Worm (Caenorhabditis elegans): ENCODE data around the gene npr-3.

The npr-3 gene

DNA sequence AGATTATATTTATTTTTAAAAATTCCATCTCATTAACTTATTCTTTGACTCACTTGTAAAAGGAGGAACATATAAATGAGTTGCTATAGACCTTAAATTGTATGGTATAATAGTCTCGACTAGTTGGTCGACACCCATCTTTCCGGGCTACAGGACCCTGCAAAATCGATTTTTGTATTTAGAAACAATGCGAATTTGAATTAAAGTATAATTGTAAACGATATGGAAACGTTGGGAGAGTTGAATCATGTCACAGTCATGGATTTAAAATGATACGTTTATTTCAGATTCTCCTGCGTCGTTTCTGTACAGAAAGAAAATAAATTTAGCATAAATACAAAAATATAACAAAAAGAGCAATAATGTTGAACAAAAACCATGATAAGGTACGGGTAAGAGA lies 19.3 kb downstream of the npr-3 start, which contains the start of gene catp-8:
Gene catp-8 (minus strand): TSS at position 157 of the 400 bp plus-strand sequence.
- peak; percentile 58 for TF ChIP-seq ama-1 (optimal IDR thresholded peaks at IDR 0.05)
- TF ChIP-seq nhr-47 (tag; optimal IDR thresholded peaks at IDR 0.05), result peak; percentile 15
- TF ChIP-seq lin-39 (tag; optimal IDR thresholded peaks at IDR 0.05), result no peak
- TF ChIP-seq nhr-71 (tag; optimal IDR thresholded peaks at IDR 0.05), result peak; percentile 42
- TF ChIP-seq zag-1 (tag; optimal IDR thresholded peaks at IDR 0.05), result no peak
- peak; percentile 10 for TF ChIP-seq swsn-7 (tag; optimal IDR thresholded peaks at IDR 0.05)
- TF ChIP-seq nhr-85 (tag), result peak; percentile 66
- no peak for TF ChIP-seq isw-1 (GFP tag; IDR thresholded peaks at IDR 0.05)
- TF ChIP-seq skn-1 (tag; optimal IDR thresholded peaks at IDR 0.05), result no peak
- peak in 1 of 3 experiments; percentile 8 for TF ChIP-seq dpl-1 (GFP tag; optimal IDR thresholded peaks at IDR 0.05)
- peak; percentile 38 for TF ChIP-seq aly-2 (tag; optimal IDR thresholded peaks at IDR 0.05)
- TF ChIP-seq efl-1 (optimal IDR thresholded peaks at IDR 0.05), result no peak
- TF ChIP-seq efl-1 (GFP tag; optimal IDR thresholded peaks at IDR 0.05 in 1 of 2), result peak; percentile 8 to 73
- peak; percentile 6 for TF ChIP-seq ztf-4 (tag; optimal IDR thresholded peaks at IDR 0.05)
- no peak for TF ChIP-seq jun-1 (tag; optimal IDR thresholded peaks at IDR 0.05)
- no peak for TF ChIP-seq lin-15B (tag; optimal IDR thresholded peaks at IDR 0.05)
- peak in 1 of 2 experiments; percentile 15 for TF ChIP-seq lsy-2 (tag; optimal IDR thresholded peaks at IDR 0.05)
- peak; percentile 42 for TF ChIP-seq mep-1 (tag; optimal IDR thresholded peaks at IDR 0.05)

DNA sequence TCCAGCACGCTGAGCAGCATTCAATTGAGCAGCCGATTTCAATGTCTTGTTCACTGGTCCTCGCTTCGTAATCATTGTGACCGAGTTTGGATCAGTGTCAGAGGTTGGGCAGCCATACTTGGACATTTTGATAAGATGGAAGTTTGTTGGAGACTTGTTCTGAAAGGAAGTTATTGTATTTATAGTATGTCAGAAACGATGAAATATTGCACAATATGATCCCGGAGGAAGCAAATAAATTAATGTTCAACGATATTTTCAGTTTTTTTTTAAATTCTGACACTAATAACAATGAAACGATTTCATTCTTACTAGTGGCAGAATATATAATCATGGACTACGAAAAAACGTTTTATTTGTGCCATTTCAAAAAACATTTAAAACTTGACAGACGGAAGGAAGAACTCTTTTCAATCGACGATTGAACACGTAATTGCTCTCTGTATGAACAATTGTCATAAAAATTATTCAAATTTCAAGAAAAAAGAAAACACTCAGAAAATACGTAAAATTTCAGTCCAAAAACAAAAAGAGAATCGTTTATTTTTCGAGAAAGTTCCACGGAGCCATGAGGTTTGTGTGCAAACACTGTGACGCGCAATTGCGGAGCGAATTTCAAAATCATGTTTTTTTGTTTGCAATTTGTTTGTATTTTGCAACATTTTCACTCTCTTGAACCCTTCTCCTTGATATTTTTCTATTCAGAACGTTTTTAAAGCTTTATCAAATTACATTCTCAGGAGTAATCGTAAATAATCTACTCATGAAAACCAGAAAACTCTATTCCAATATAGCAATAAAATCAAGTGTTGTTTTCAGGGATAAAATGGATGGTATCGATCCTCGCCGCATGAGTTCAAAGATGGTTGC lies 20.5 kb downstream of the npr-3 start, which contains the start of the genes mbf-1 and nse-4:
Gene mbf-1 (minus strand): TSS at position 343 of the 870 bp plus-strand sequence.
Gene nse-4 (plus strand): TSS at position 820 of the 870 bp plus-strand sequence.
- TF ChIP-seq mef-2 (tag; optimal IDR thresholded peaks at IDR 0.05), result no peak
- peak; percentile 55 for TF ChIP-seq blmp-1 (tag; optimal IDR thresholded peaks at IDR 0.05)
- TF ChIP-seq fkh-4 (tag; optimal IDR thresholded peaks at IDR 0.05; ENCODE audit: borderline replicate concordance), result no peak
- no peak for TF ChIP-seq ztf-4 (tag; optimal IDR thresholded peaks at IDR 0.05)
- TF ChIP-seq snu-23 (GFP tag; optimal IDR thresholded peaks at IDR 0.05), result peak; percentile 89
- TF ChIP-seq tbx-2 (tag; optimal IDR thresholded peaks at IDR 0.05), result peak; percentile 64
- TF ChIP-seq ceh-90 (tag; optimal IDR thresholded peaks at IDR 0.05), result peak; percentile 14
- peak; percentile 76 for TF ChIP-seq nhr-85 (tag)
- no peak for TF ChIP-seq unc-98 (GFP tag; IDR thresholded peaks at IDR 0.05)
- TF ChIP-seq zag-1 (tag; optimal IDR thresholded peaks at IDR 0.05), result no peak
- TF ChIP-seq fos-1 (tag; optimal IDR thresholded peaks at IDR 0.05), result no peak
- TF ChIP-seq C16A3.4 (tag; optimal IDR thresholded peaks at IDR 0.05), result peak; percentile 61
- peak; percentile 31 for TF ChIP-seq fkh-8 (tag; optimal IDR thresholded peaks at IDR 0.05)
- TF ChIP-seq pax-3 (tag; optimal IDR thresholded peaks at IDR 0.05), result no peak
- no peak for TF ChIP-seq sptf-1 (tag; optimal IDR thresholded peaks at IDR 0.05)
- no peak for TF ChIP-seq elt-3 (tag; optimal IDR thresholded peaks at IDR 0.05)
- peak; percentile 55 for TF ChIP-seq nhr-19 (GFP tag; conservative IDR thresholded peaks at IDR 0.05)
- peak; percentile 47 for TF ChIP-seq dsc-1 (tag; optimal IDR thresholded peaks at IDR 0.05)
- TF ChIP-seq nhr-84 (tag; optimal IDR thresholded peaks at IDR 0.05), result no peak
- no peak for TF ChIP-seq hpl-2 (GFP tag; optimal IDR thresholded peaks at IDR 0.05)
- TF ChIP-seq nhr-77 (tag; optimal IDR thresholded peaks at IDR 0.05), result peak; percentile 26
- peak; percentile 39 for TF ChIP-seq unc-86 (tag; optimal IDR thresholded peaks at IDR 0.05)
- peak; percentile 79 for TF ChIP-seq xbp-1 (tag; optimal IDR thresholded peaks at IDR 0.05)
- TF ChIP-seq efl-3 (GFP tag; optimal IDR thresholded peaks at IDR 0.05), result no peak
- no peak for TF ChIP-seq aly-2 (tag; optimal IDR thresholded peaks at IDR 0.05)
- TF ChIP-seq skn-1 (tag; optimal IDR thresholded peaks at IDR 0.05), result peak; percentile 70
- peak; percentile 70 to 85 (median 82) for TF ChIP-seq dpl-1 (GFP tag; optimal IDR thresholded peaks at IDR 0.05)
- no peak for TF ChIP-seq unc-62 (GFP tag; optimal IDR thresholded peaks at IDR 0.05)
- peak; percentile 34 for TF ChIP-seq zip-4 (GFP tag; optimal IDR thresholded peaks at IDR 0.05)
- peak; percentile 47 for TF ChIP-seq C04F5.9 (tag; optimal IDR thresholded peaks at IDR 0.05)
- peak; percentile 96 for TF ChIP-seq F16B12.6 (tag; optimal IDR thresholded peaks at IDR 0.05)
- TF ChIP-seq ama-1 (optimal IDR thresholded peaks at IDR 0.05), result peak; percentile 36
- no peak for TF ChIP-seq ets-5 (GFP tag; IDR thresholded peaks at IDR 0.05)
- TF ChIP-seq nhr-28 (tag; optimal IDR thresholded peaks at IDR 0.05), result no peak
- TF ChIP-seq swsn-7 (tag; optimal IDR thresholded peaks at IDR 0.05), result peak; percentile 81
- peak; percentile 45 for TF ChIP-seq egl-13 (tag; optimal IDR thresholded peaks at IDR 0.05)
- TF ChIP-seq sup-37 (GFP tag; optimal IDR thresholded peaks at IDR 0.05), result no peak
- TF ChIP-seq nhr-237 (tag; optimal IDR thresholded peaks at IDR 0.05), result no peak
- peak; percentile 39 to 78 for TF ChIP-seq efl-1 (optimal IDR thresholded peaks at IDR 0.05)
- peak; percentile 85 to 97 for TF ChIP-seq efl-1 (GFP tag; optimal IDR thresholded peaks at IDR 0.05 in 1 of 2)
- TF ChIP-seq elt-2 (tag; optimal IDR thresholded peaks at IDR 0.05), result peak; percentile 1
- peak in 1 of 2 experiments; percentile 49 for TF ChIP-seq mdl-1 (tag; optimal IDR thresholded peaks at IDR 0.05)
